Worm (Caenorhabditis elegans) whole organism, L1 larva: ENCODE measurements around the gene Y39A1A.16.

Source experiments
- C16A3.4 ChIP-seq: fragments of 150-350 bp; optimal IDR thresholded peaks from 2 replicates; lab custom pipeline; 2014; ENCODE audit warnings: missing biosample characterization, missing genetic modification characterization
- C34B4.2 ChIP-seq: sonication (generic microtip); optimal IDR thresholded peaks from 2 replicates; lab custom pipeline; 2017; ENCODE audit warnings: mild to moderate bottlenecking, missing genetic modification characterization, missing compliant biosample characterization
- F16B12.6 ChIP-seq: fragments of 150-350 bp; optimal IDR thresholded peaks from 2 replicates; lab custom pipeline; 2014; ENCODE audit warnings: missing biosample characterization, missing genetic modification characterization
- aha-1 ChIP-seq: fragments of 150-350 bp; optimal IDR thresholded peaks from 2 replicates; lab custom pipeline; 2014; ENCODE audit warnings: missing biosample characterization, missing genetic modification characterization
- alr-1 ChIP-seq: fragments of 200-800 bp; sonication (Bioruptor generic); optimal IDR thresholded peaks from 2 replicates; lab custom pipeline; 2018; ENCODE audit warnings: borderline replicate concordance, mild to moderate bottlenecking, missing genetic modification characterization, missing compliant biosample characterization
- blmp-1 ChIP-seq: fragments of 150-350 bp; optimal IDR thresholded peaks from 2 replicates; lab custom pipeline; 2014; ENCODE audit warnings: missing biosample characterization, missing genetic modification characterization
- ceh-8 ChIP-seq: fragments of 200-800 bp; sonication (Bioruptor generic); optimal IDR thresholded peaks from 2 replicates; lab custom pipeline; 2018; ENCODE audit warnings: mild to moderate bottlenecking, missing genetic modification characterization, moderate library complexity, missing compliant biosample characterization
- ceh-82 ChIP-seq, 3 experiments: fragments of 150-350 bp in 1 of 3; sonication (generic microtip) in 2 of 3; optimal IDR thresholded peaks; 2 replicates each; lab custom pipeline; 2014 to 2017; ENCODE audit warnings: missing biosample characterization in 3 of 3, missing genetic modification characterization in 3 of 3
- ceh-90 ChIP-seq: sonication (generic microtip); optimal IDR thresholded peaks from 2 replicates; lab custom pipeline; 2016; ENCODE audit warnings: missing genetic modification characterization, missing compliant biosample characterization
- ces-1 ChIP-seq: fragments of 150-350 bp; optimal IDR thresholded peaks from 2 replicates; lab custom pipeline; 2014; ENCODE audit warnings: missing biosample characterization, missing genetic modification reagents, missing genetic modification characterization
- dsc-1 ChIP-seq: sonication (generic microtip); optimal IDR thresholded peaks from 2 replicates; lab custom pipeline; 2016; ENCODE audit warnings: mild to moderate bottlenecking, missing genetic modification characterization, missing compliant biosample characterization
- efl-1 ChIP-seq, 4 experiments: fragments of 150-350 bp; optimal IDR thresholded peaks in 3 of 4; peaks in 1 of 4; 1 replicate in 1 of 4; 2 replicates in 3 of 4; lab custom pipeline; 2014; ENCODE audit warnings: missing biosample characterization in 2 of 4, missing genetic modification characterization in 2 of 4, missing genetic modification reagents in 2 of 4
- elt-2 ChIP-seq: sonication (generic microtip); optimal IDR thresholded peaks from 2 replicates; lab custom pipeline; 2016; ENCODE audit warnings: missing genetic modification characterization, mild to moderate bottlenecking, inconsistent platforms, missing compliant biosample characterization, missing genetic modification reagents
- elt-3 ChIP-seq, 6 experiments: fragments of 150-350 bp in 1 of 6; sonication (generic microtip); optimal IDR thresholded peaks; 2 replicates each; lab custom pipeline; 2017 to 2018; ENCODE audit warnings: missing biosample characterization in 6 of 6, missing genetic modification characterization in 6 of 6, inconsistent platforms in 1 of 6
- fkh-10 ChIP-seq: sonication (generic microtip); optimal IDR thresholded peaks from 2 replicates; lab custom pipeline; 2017; ENCODE audit warnings: missing biosample characterization, missing genetic modification reagents, missing genetic modification characterization
- fkh-8 ChIP-seq: sonication (generic microtip); optimal IDR thresholded peaks from 2 replicates; lab custom pipeline; 2016; ENCODE audit warnings: mild to moderate bottlenecking, missing genetic modification characterization, missing compliant biosample characterization
- irx-1 ChIP-seq: sonication (generic microtip); optimal IDR thresholded peaks from 2 replicates; lab custom pipeline; 2016; ENCODE audit warnings: missing genetic modification characterization, missing compliant biosample characterization
- jun-1 ChIP-seq: fragments of 150-350 bp; optimal IDR thresholded peaks from 2 replicates; lab custom pipeline; 2014; ENCODE audit warnings: missing biosample characterization, missing genetic modification reagents, missing genetic modification characterization
- lin-14 ChIP-seq: fragments of 200-800 bp; sonication (Bioruptor generic); optimal IDR thresholded peaks from 2 replicates; lab custom pipeline; 2018; ENCODE audit warnings: mild to moderate bottlenecking, missing genetic modification characterization, moderate library complexity, missing compliant biosample characterization
- lin-15B ChIP-seq: fragments of 150-350 bp; sonication (generic microtip); optimal IDR thresholded peaks from 3 replicates; lab custom pipeline; 2014; ENCODE audit warnings: missing biosample characterization, missing genetic modification characterization
- lin-35 ChIP-seq, 2 experiments: fragments of 150-350 bp; optimal IDR thresholded peaks; 2 replicates each; lab custom pipeline; 2014; ENCODE audit warnings: missing biosample characterization in 2 of 2, missing genetic modification characterization in 2 of 2, missing genetic modification reagents in 2 of 2
- lin-39 ChIP-seq: fragments of 150-350 bp; optimal IDR thresholded peaks from 2 replicates; lab custom pipeline; 2014; ENCODE audit warnings: missing biosample characterization, missing genetic modification reagents, missing genetic modification characterization
- lsy-2 ChIP-seq, 2 experiments: fragments of 150-350 bp; optimal IDR thresholded peaks; 2 replicates each; lab custom pipeline; 2014; ENCODE audit warnings: missing biosample characterization in 2 of 2, missing genetic modification characterization in 2 of 2
- mdl-1 ChIP-seq, 2 experiments: fragments of 150-350 bp; optimal IDR thresholded peaks; 2 replicates each; lab custom pipeline; 2014 to 2017; ENCODE audit warnings: missing biosample characterization in 2 of 2, missing genetic modification characterization in 2 of 2, inconsistent platforms in 1 of 2
- mep-1 ChIP-seq: fragments of 150-350 bp; optimal IDR thresholded peaks from 2 replicates; lab custom pipeline; 2014; ENCODE audit warnings: missing biosample characterization, missing genetic modification characterization
- nhr-20 ChIP-seq: sonication (generic microtip); optimal IDR thresholded peaks from 2 replicates; lab custom pipeline; 2016; ENCODE audit warnings: mild to moderate bottlenecking, missing genetic modification characterization, missing compliant biosample characterization
- nhr-47 ChIP-seq: sonication (generic microtip); optimal IDR thresholded peaks from 2 replicates; lab custom pipeline; 2016; ENCODE audit warnings: mild to moderate bottlenecking, missing genetic modification characterization, moderate library complexity, missing compliant biosample characterization
- nhr-71 ChIP-seq: sonication (generic microtip); optimal IDR thresholded peaks from 2 replicates; lab custom pipeline; 2016; ENCODE audit warnings: mild to moderate bottlenecking, missing genetic modification characterization, moderate library complexity, missing compliant biosample characterization
- nhr-85 ChIP-seq: sonication (generic microtip); peaks from one replicate; lab custom pipeline; 2016; ENCODE audit warnings: missing genetic modification characterization, inconsistent platforms, missing compliant biosample characterization
- nhr-90 ChIP-seq: sonication (generic microtip); optimal IDR thresholded peaks from 2 replicates; lab custom pipeline; 2016; ENCODE audit warnings: mild to moderate bottlenecking, missing genetic modification characterization, missing compliant biosample characterization; ENCODE audit not compliant: poor library complexity
- pax-3 ChIP-seq: fragments of 200-800 bp; sonication (Bioruptor generic); optimal IDR thresholded peaks from 2 replicates; lab custom pipeline; 2018; ENCODE audit warnings: mild to moderate bottlenecking, missing genetic modification characterization, moderate library complexity, missing compliant biosample characterization
- pqm-1 ChIP-seq: sonication (generic microtip); optimal IDR thresholded peaks from 3 replicates; lab custom pipeline; 2017; ENCODE audit warnings: missing biosample characterization, missing genetic modification characterization
- rnt-1 ChIP-seq: sonication (generic microtip); optimal IDR thresholded peaks from 2 replicates; lab custom pipeline; 2016; ENCODE audit warnings: mild to moderate bottlenecking, missing genetic modification characterization, moderate library complexity, missing compliant biosample characterization
- skn-1 ChIP-seq: fragments of 150-350 bp; optimal IDR thresholded peaks from 2 replicates; lab custom pipeline; 2014; ENCODE audit warnings: missing biosample characterization, missing genetic modification characterization
- snu-23 ChIP-seq: sonication (generic microtip); optimal IDR thresholded peaks from 2 replicates; lab custom pipeline; 2016; ENCODE audit warnings: missing genetic modification characterization, missing compliant biosample characterization
- sox-4 ChIP-seq: sonication (generic microtip); optimal IDR thresholded peaks from 2 replicates; lab custom pipeline; 2016; ENCODE audit warnings: missing genetic modification characterization, missing compliant biosample characterization
- sptf-1 ChIP-seq: fragments of 150-350 bp; optimal IDR thresholded peaks from 2 replicates; lab custom pipeline; 2014; ENCODE audit warnings: missing biosample characterization, missing genetic modification characterization
- unc-130 ChIP-seq: fragments of 150-350 bp; optimal IDR thresholded peaks from 2 replicates; lab custom pipeline; 2017; ENCODE audit warnings: missing biosample characterization, missing genetic modification characterization, inconsistent platforms
- unc-62 ChIP-seq: fragments of 150-350 bp; optimal IDR thresholded peaks from 2 replicates; lab custom pipeline; 2014; ENCODE audit warnings: missing biosample characterization, missing genetic modification reagents, missing genetic modification characterization
- unc-86 ChIP-seq: sonication (generic microtip); optimal IDR thresholded peaks from 2 replicates; lab custom pipeline; 2016; ENCODE audit warnings: missing genetic modification characterization, missing compliant biosample characterization
- unc-98 ChIP-seq: fragments of 200-800 bp; sonication (Bioruptor generic); IDR thresholded peaks from 2 replicates; pipeline ENCODE4 v1.3.6; 2022; ENCODE audit warnings: missing genetic modification characterization, missing compliant biosample characterization
- xbp-1 ChIP-seq: sonication (generic microtip); optimal IDR thresholded peaks from 2 replicates; lab custom pipeline; 2016; ENCODE audit warnings: missing genetic modification characterization, missing compliant biosample characterization
- zip-4 ChIP-seq: fragments of 200-800 bp; sonication (Bioruptor generic); optimal IDR thresholded peaks from 2 replicates; lab custom pipeline; 2018; ENCODE audit warnings: mild to moderate bottlenecking, missing genetic modification characterization, moderate library complexity, missing compliant biosample characterization

Y39A1A.16 gene

ce11 chrIII:10636493-10637031 is 42.5 kb upstream of the Y39A1A.16 start:
- peak; percentile 12 for TF ChIP-seq mep-1
- no peak for TF ChIP-seq aha-1 (tag; lab: Kevin White, UChicago)
- TF ChIP-seq nhr-71 = peak; percentile 7
- TF ChIP-seq mdl-1 (tag; optimal IDR thresholded peaks at IDR 0.05; lab: Kevin White, UChicago) = peak in 1 of 2 experiments; percentile 41
- peak in 1 of 2 experiments; percentile 0 for TF ChIP-seq efl-1 (optimal IDR thresholded peaks at IDR 0.05; lab: Kevin White, UChicago)
- peak in 1 of 2 experiments; percentile 68 for TF ChIP-seq efl-1 (GFP tag; optimal IDR thresholded peaks at IDR 0.05 in 1 of 2; lab: Kevin White, UChicago)
- peak; percentile 72 for TF ChIP-seq blmp-1
- no peak for TF ChIP-seq elt-2 (tag; lab: Kevin White, UChicago)
- no peak for TF ChIP-seq nhr-90 (tag; lab: Kevin White, UChicago)
- peak; percentile 61 for TF ChIP-seq lin-14
- peak; percentile 3 for TF ChIP-seq nhr-85
- TF ChIP-seq nhr-20 (tag; lab: Kevin White, UChicago) = peak; percentile 23

- TF ChIP-seq blmp-1 = peak; percentile 78
- no peak for TF ChIP-seq lin-35 (GFP tag; optimal IDR thresholded peaks at IDR 0.05; lab: Kevin White, UChicago)
Measured at ce11 chrIII:10637933-10638332, 41.1 kb upstream of the Y39A1A.16 start.

ce11 chrIII:10638339-10639021 is 40.6 kb upstream of the Y39A1A.16 start, which contains the start of gene Y39A1A.27:
Y39A1A.27 (plus strand) TSS chrIII:10638971.
- peak in 1 of 2 experiments; percentile 7 for TF ChIP-seq lsy-2 (tag; optimal IDR thresholded peaks at IDR 0.05; lab: Kevin White, UChicago)
- TF ChIP-seq alr-1 = no peak
- TF ChIP-seq ceh-82 (tag; optimal IDR thresholded peaks at IDR 0.05; lab: Kevin White, UChicago) = peak in 1 of 3 experiments; percentile 1
- no peak for TF ChIP-seq lin-14
- TF ChIP-seq zip-4 (GFP tag; lab: Kevin White, UChicago) = no peak

ce11 chrIII:10642781-10643180 is 36.3 kb upstream of the Y39A1A.16 start, which contains the start of the genes dhs-11 and orc-1:
dhs-11 (minus strand) TSS chrIII:10642865.
orc-1 (plus strand) TSS chrIII:10643129.
- TF ChIP-seq ceh-8 (GFP tag; lab: Kevin White, UChicago) = no peak
- TF ChIP-seq blmp-1 = peak; percentile 35
- peak; percentile 29 for TF ChIP-seq fkh-8 (tag; lab: Kevin White, UChicago)
- TF ChIP-seq xbp-1 (tag; lab: Kevin White, UChicago) = peak; percentile 38
- TF ChIP-seq sox-4 (tag; lab: Kevin White, UChicago) = no peak
- TF ChIP-seq rnt-1 (tag; lab: Kevin White, UChicago) = peak; percentile 57
- no peak for TF ChIP-seq unc-62 (GFP tag; lab: Kevin White, UChicago)
- no peak for TF ChIP-seq aha-1 (tag; lab: Kevin White, UChicago)
- TF ChIP-seq lin-39 (tag; lab: Kevin White, UChicago) = peak; percentile 24
- TF ChIP-seq lin-14 = no peak
- peak; percentile 59 for TF ChIP-seq C16A3.4 (tag; lab: Kevin White, UChicago)
- no peak for TF ChIP-seq sptf-1 (tag; lab: Kevin White, UChicago)
- TF ChIP-seq alr-1 = no peak
- no peak for TF ChIP-seq unc-98 (GFP tag; lab: Robert Waterston, UW)
- TF ChIP-seq F16B12.6 (tag; lab: Kevin White, UChicago) = peak; percentile 88
- no peak for TF ChIP-seq C34B4.2 (tag; lab: Kevin White, UChicago)
- TF ChIP-seq fkh-10 = no peak
- TF ChIP-seq dsc-1 (tag; lab: Kevin White, UChicago) = no peak
- TF ChIP-seq snu-23 (GFP tag; lab: Kevin White, UChicago) = peak; percentile 72
- TF ChIP-seq pqm-1 (tag; lab: Kevin White, UChicago) = no peak
- TF ChIP-seq ceh-90 = no peak
- peak in 1 of 6 experiments; percentile 75 for TF ChIP-seq elt-3 (tag; optimal IDR thresholded peaks at IDR 0.05; lab: Kevin White, UChicago)
- no peak for TF ChIP-seq pax-3 (tag; lab: Kevin White, UChicago)
- TF ChIP-seq jun-1 (tag; lab: Kevin White, UChicago) = no peak
- no peak for TF ChIP-seq elt-2 (tag; lab: Kevin White, UChicago)
- TF ChIP-seq nhr-47 (tag; lab: Kevin White, UChicago) = peak; percentile 52
- peak in 2 of 3 experiments; percentile 1 to 21 for TF ChIP-seq ceh-82 (tag; optimal IDR thresholded peaks at IDR 0.05; lab: Kevin White, UChicago)
- TF ChIP-seq skn-1 (tag; lab: Kevin White, UChicago) = peak; percentile 30
- TF ChIP-seq lin-15B = peak; percentile 57
- TF ChIP-seq irx-1 = no peak
- TF ChIP-seq unc-130 (tag; lab: Kevin White, UChicago) = peak; percentile 71
- no peak for TF ChIP-seq ces-1 (GFP tag; lab: Kevin White, UChicago)
- peak; percentile 62 to 91 for TF ChIP-seq efl-1 (optimal IDR thresholded peaks at IDR 0.05; lab: Kevin White, UChicago)
- TF ChIP-seq efl-1 (GFP tag; optimal IDR thresholded peaks at IDR 0.05 in 1 of 2; lab: Kevin White, UChicago) = peak; percentile 91 to 99
- TF ChIP-seq nhr-20 (tag; lab: Kevin White, UChicago) = peak; percentile 59
- TF ChIP-seq unc-86 (tag; lab: Kevin White, UChicago) = no peak
- peak; percentile 98 to 99 for TF ChIP-seq lsy-2 (tag; optimal IDR thresholded peaks at IDR 0.05; lab: Kevin White, UChicago)
